Worm (Caenorhabditis elegans) whole organism, midembryonic: ENCODE measurements around the gene dph-2.

Experiments
- T22C8.4 ChIP-seq: fragments of 200-800 bp; sonication (Bioruptor generic); IDR thresholded peaks from 2 replicates; pipeline ENCODE4 v1.3.6; 2022; ENCODE audit warnings: missing genetic modification characterization, missing compliant biosample characterization
- cog-1 ChIP-seq: sonication (generic microtip); optimal IDR thresholded peaks from 2 replicates; lab custom pipeline; 2016; ENCODE audit warnings: missing genetic modification characterization, missing compliant biosample characterization
- flt-1 ChIP-seq: fragments of 200-800 bp; sonication (Bioruptor generic); IDR thresholded peaks from 2 replicates; pipeline ENCODE4 v1.3.6; 2022; ENCODE audit warnings: missing genetic modification characterization, missing compliant biosample characterization

- TF ChIP-seq cog-1 (tag; lab: Kevin White, UChicago) (no peak), T22C8.4 (GFP tag; lab: Robert Waterston, UW) (no peak), flt-1 (no peak)
Measured at ce11 chrII:10684954-10685353, 29.1 kb downstream of the dph-2 start.
